Worm (Caenorhabditis elegans): Measurements from ENCODE around the gene C16E9.2.

C16E9.2 gene

DNA sequence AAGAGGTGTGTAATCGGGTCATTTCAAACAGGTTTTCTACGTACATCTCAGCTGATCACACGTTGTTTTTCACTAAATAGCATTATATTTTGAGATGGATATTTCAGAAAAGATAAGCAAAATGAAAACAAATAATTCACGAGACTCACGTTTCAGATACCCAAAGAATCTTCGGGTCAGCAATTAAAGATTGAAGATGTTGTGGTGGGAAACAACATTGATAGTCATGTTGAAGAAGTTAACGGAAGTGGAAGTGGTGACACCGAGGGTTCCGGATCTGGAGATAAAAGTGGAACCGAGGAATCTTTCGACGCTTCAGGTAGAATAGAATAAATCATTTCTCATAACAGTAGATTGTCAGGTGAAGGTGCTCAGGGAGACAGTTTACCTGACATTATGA, 5.2 kb downstream of the C16E9.2 start:
- TF ChIP-seq ceh-16 (tag; optimal IDR thresholded peaks at IDR 0.05) (no peak), crh-2 (tag; optimal IDR thresholded peaks at IDR 0.05) (no peak), nhr-6 (tag; optimal IDR thresholded peaks at IDR 0.05) (no peak), alr-1 (tag; optimal IDR thresholded peaks at IDR 0.05) (no peak), mdl-1 (tag; optimal IDR thresholded peaks at IDR 0.05) (no peak), skn-1 (tag; optimal IDR thresholded peaks at IDR 0.05) (no peak), nhr-25 (tag; optimal IDR thresholded peaks at IDR 0.05) (no peak), ztf-4 (tag; optimal IDR thresholded peaks at IDR 0.05) (no peak), zag-1 (tag; optimal IDR thresholded peaks at IDR 0.05) (no peak), lin-11 (tag; optimal IDR thresholded peaks at IDR 0.05) (no peak), unc-55 (GFP tag; optimal IDR thresholded peaks at IDR 0.05) (no peak), sma-3 (GFP tag; optimal IDR thresholded peaks at IDR 0.05) (no peak), R02D3.7 (tag; optimal IDR thresholded peaks at IDR 0.05) (no peak), nhr-12 (tag; optimal IDR thresholded peaks at IDR 0.05) (no peak), egl-27 (tag; optimal IDR thresholded peaks at IDR 0.05) (no peak), nhr-11 (tag; optimal IDR thresholded peaks at IDR 0.05) (no peak), peb-1 (tag; optimal IDR thresholded peaks at IDR 0.05) (no peak), Y55F3AM.14 (GFP tag; optimal IDR thresholded peaks at IDR 0.05) (no peak), sem-4 (tag; optimal IDR thresholded peaks at IDR 0.05) (no peak), F13H6.1 (tag; optimal IDR thresholded peaks at IDR 0.05) (no peak)

DNA sequence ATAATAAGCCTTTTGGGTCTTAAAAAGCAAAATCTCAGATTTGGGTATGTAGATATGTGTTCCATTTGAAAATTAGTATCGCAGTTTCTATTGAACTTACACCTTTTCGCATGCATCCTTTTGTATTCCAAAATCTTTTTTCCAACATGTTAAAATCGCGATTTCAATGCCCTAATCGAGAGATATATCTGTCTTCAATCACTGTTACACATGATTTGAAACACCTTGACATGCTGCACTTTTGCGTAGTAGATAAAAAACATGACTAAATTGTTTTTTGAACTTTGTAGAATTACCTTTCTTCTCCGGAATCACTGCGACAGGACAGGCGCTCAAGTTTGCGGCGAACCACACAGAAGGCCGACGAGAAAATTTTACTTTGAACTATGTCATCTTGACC, 6.2 kb downstream of the C16E9.2 start:
- TF ChIP-seq sma-3 (GFP tag; optimal IDR thresholded peaks at IDR 0.05) (peak; percentile 33), nhr-6 (tag; optimal IDR thresholded peaks at IDR 0.05) (no peak), sma-9 (GFP tag; optimal IDR thresholded peaks at IDR 0.05) (peak; percentile 74), sma-9 (tag; optimal IDR thresholded peaks at IDR 0.05) (no peak), nhr-21 (tag; optimal IDR thresholded peaks at IDR 0.05) (peak; percentile 34), elt-1 (tag; optimal IDR thresholded peaks at IDR 0.05) (peak; percentile 62), fos-1 (tag; optimal IDR thresholded peaks at IDR 0.05) (no peak)

- TF ChIP-seq lsy-2 (tag; optimal IDR thresholded peaks at IDR 0.05) = no peak
- TF ChIP-seq lin-11 (tag; optimal IDR thresholded peaks at IDR 0.05) = no peak
- no peak for TF ChIP-seq nhr-21 (tag; optimal IDR thresholded peaks at IDR 0.05)
- no peak for TF ChIP-seq ceh-82 (tag; optimal IDR thresholded peaks at IDR 0.05)
- no peak for TF ChIP-seq aly-2 (tag; optimal IDR thresholded peaks at IDR 0.05)
- no peak for TF ChIP-seq nhr-23 (tag; optimal IDR thresholded peaks at IDR 0.05)
- TF ChIP-seq nhr-77 (tag; optimal IDR thresholded peaks at IDR 0.05) = no peak
- TF ChIP-seq snpc-4 (tag; optimal IDR thresholded peaks at IDR 0.05) = no peak
- no peak for TF ChIP-seq crh-2 (tag; optimal IDR thresholded peaks at IDR 0.05)
- TF ChIP-seq lin-39 (tag; optimal IDR thresholded peaks at IDR 0.05) = no peak
- TF ChIP-seq dmd-4 (tag; optimal IDR thresholded peaks at IDR 0.05) = no peak
Observed at ce11 chrX:6946789-6947188, 11.3 kb downstream of the C16E9.2 start.

DNA sequence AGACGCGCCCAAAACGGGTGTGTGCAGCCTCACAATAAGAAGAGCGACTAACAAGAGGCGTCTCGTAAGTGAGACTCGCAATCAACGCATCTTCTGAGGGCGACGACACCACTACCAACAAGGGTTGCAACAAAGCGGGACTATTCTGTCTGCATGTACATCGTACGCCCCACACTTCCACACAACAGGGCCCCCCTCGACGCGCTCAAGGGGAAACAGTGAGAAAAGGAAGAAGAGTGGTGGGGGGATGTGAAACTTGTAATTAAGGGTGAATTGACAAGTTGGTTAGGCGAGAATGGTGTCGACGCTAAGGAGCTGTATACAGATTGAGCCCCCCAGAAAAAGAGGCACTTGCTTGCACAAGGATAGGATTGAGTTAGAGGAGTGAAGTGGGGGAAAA, 17.8 kb downstream of the C16E9.2 start:
- TF ChIP-seq sma-9 (GFP tag; optimal IDR thresholded peaks at IDR 0.05) = no peak
- no peak for TF ChIP-seq sma-9 (tag; optimal IDR thresholded peaks at IDR 0.05)
- TF ChIP-seq nhr-237 (tag; optimal IDR thresholded peaks at IDR 0.05) = no peak
- TF ChIP-seq unc-39 (tag; optimal IDR thresholded peaks at IDR 0.05) = no peak
- TF ChIP-seq blmp-1 (tag; optimal IDR thresholded peaks at IDR 0.05; ENCODE audit: insufficient read depth) = no peak
- TF ChIP-seq C34F6.9 (tag; optimal IDR thresholded peaks at IDR 0.05) = no peak
- TF ChIP-seq ztf-4 (tag; optimal IDR thresholded peaks at IDR 0.05) = no peak
- no peak for TF ChIP-seq unc-62 (GFP tag; optimal IDR thresholded peaks at IDR 0.05)
- no peak for TF ChIP-seq mdl-1 (tag; optimal IDR thresholded peaks at IDR 0.05)
- TF ChIP-seq fos-1 (tag; optimal IDR thresholded peaks at IDR 0.05) = no peak
- TF ChIP-seq nhr-23 (tag; optimal IDR thresholded peaks at IDR 0.05) = no peak

- TF ChIP-seq nhr-129 (tag; optimal IDR thresholded peaks at IDR 0.05) (no peak), lin-39 (tag; optimal IDR thresholded peaks at IDR 0.05) (no peak), lsy-2 (tag; optimal IDR thresholded peaks at IDR 0.05) (no peak), dmd-4 (tag; optimal IDR thresholded peaks at IDR 0.05) (no peak), C34F6.9 (tag; optimal IDR thresholded peaks at IDR 0.05) (no peak), F13H6.1 (tag; optimal IDR thresholded peaks at IDR 0.05) (no peak), mbf-1 (tag; optimal IDR thresholded peaks at IDR 0.05) (no peak), crh-2 (tag; optimal IDR thresholded peaks at IDR 0.05) (no peak), unc-62 (GFP tag; optimal IDR thresholded peaks at IDR 0.05) (no peak), ceh-16 (tag; optimal IDR thresholded peaks at IDR 0.05) (no peak), ztf-4 (tag; optimal IDR thresholded peaks at IDR 0.05) (no peak), gmeb-1 (tag; optimal IDR thresholded peaks at IDR 0.05) (no peak)
Observed at ce11 chrX:6956299-6956698, 20.8 kb downstream of the C16E9.2 start, which contains the start of gene inx-1. Gene inx-1, minus strand, starts transcription at chrX:6956399.
